Worm (Caenorhabditis elegans): Measurements from ENCODE around the gene sqt-2.

- TF ChIP-seq ceh-79 (tag; optimal IDR thresholded peaks at IDR 0.05) (no peak), egl-18 (GFP tag; IDR thresholded peaks at IDR 0.05) (no peak), hlh-26 (GFP tag; conservative IDR thresholded peaks at IDR 0.05) (no peak), nhr-120 (GFP tag; IDR thresholded peaks at IDR 0.05) (no peak), let-526 (GFP tag; IDR thresholded peaks at IDR 0.05) (no peak), ekl-4 (GFP tag; IDR thresholded peaks at IDR 0.05) (no peak), tbp1 (GFP tag; optimal IDR thresholded peaks at IDR 0.05) (no peak), gei-17 (GFP tag; optimal IDR thresholded peaks at IDR 0.05) (no peak), mel-28 (tag; optimal IDR thresholded peaks at IDR 0.05; ENCODE audit: borderline replicate concordance) (no peak), mxl-1 (tag; optimal IDR thresholded peaks at IDR 0.05) (no peak)
Observed at ce11 chrII:57370-57769, 34.2 kb downstream of the sqt-2 start, which contains the start of gene ascc-1.

Data from whole organism, young adult.